Fruit fly (Drosophila melanogaster): ENCODE data around the gene CG7655.

The CG7655 gene

dm6 chr3R:17684854-17685253 is 2.4 kb downstream of the CG7655 start, which contains the start of the genes CG31251 and CG31360 (continued):
- no peak for TF ChIP-seq h (optimal IDR thresholded peaks at IDR 0.05)
- no peak for TF ChIP-seq maf-S (GFP tag; optimal IDR thresholded peaks at IDR 0.05)
- TF ChIP-seq CG2712 (tag; optimal IDR thresholded peaks at IDR 0.05), result peak; percentile 11
- TF ChIP-seq BtbVII (GFP tag; optimal IDR thresholded peaks at IDR 0.05), result no peak
- TF ChIP-seq Oaz (GFP tag; IDR thresholded peaks at IDR 0.05), result no peak
- no peak for TF ChIP-seq Fer1 (GFP tag; optimal IDR thresholded peaks at IDR 0.05)
- no peak for TF ChIP-seq pum (GFP tag; optimal IDR thresholded peaks at IDR 0.05)
- TF ChIP-seq CG17328 (GFP tag; IDR thresholded peaks at IDR 0.05), result no peak
- TF ChIP-seq ro (GFP tag; IDR thresholded peaks at IDR 0.05), result no peak
- no peak for TF ChIP-seq abd-A (tag; optimal IDR thresholded peaks at IDR 0.05)
- 0 out of 2 replicates have a peak, but pooled peaks have one; percentile 23 for TF ChIP-seq E2f2 (GFP tag; IDR thresholded peaks at IDR 0.05)
- TF ChIP-seq CG18764 (GFP tag; optimal IDR thresholded peaks at IDR 0.05), result no peak
- no peak for TF ChIP-seq CG13894 (tag; optimal IDR thresholded peaks at IDR 0.05)
- no peak for TF ChIP-seq CG4820 (GFP tag; optimal IDR thresholded peaks at IDR 0.05)
- no peak for TF ChIP-seq CG6175 (GFP tag; IDR thresholded peaks at IDR 0.05)
- no peak for TF ChIP-seq Fer2 (tag; optimal IDR thresholded peaks at IDR 0.05)
- TF ChIP-seq CG14667 (GFP tag; IDR thresholded peaks at IDR 0.05), result no peak
- no peak for TF ChIP-seq Doc2 (GFP tag; IDR thresholded peaks at IDR 0.05)
- TF ChIP-seq Sin3A (optimal IDR thresholded peaks at IDR 0.05), result peak; percentile 22
- TF ChIP-seq Pdp1 (GFP tag; optimal IDR thresholded peaks at IDR 0.05), result no peak
- TF ChIP-seq dati (GFP tag; IDR thresholded peaks at IDR 0.05), result no peak
- TF ChIP-seq BEAF-32 (GFP tag; optimal IDR thresholded peaks at IDR 0.05), result peak; percentile 81
- TF ChIP-seq mld (GFP tag; IDR thresholded peaks at IDR 0.05; ENCODE audit: partially characterized antibody), result 0 out of 3 replicates have a peak, but pooled peaks have one; percentile 20
- TF ChIP-seq CG13123 (GFP tag; optimal IDR thresholded peaks at IDR 0.05), result no peak
- TF ChIP-seq pfk (GFP tag; optimal IDR thresholded peaks at IDR 0.05), result no peak
- TF ChIP-seq Poxn (GFP tag; IDR thresholded peaks at IDR 0.05), result no peak
- TF ChIP-seq CG18011 (GFP tag; optimal IDR thresholded peaks at IDR 0.05), result no peak
- no peak for TF ChIP-seq bab2 (GFP tag; optimal IDR thresholded peaks at IDR 0.05)
- TF ChIP-seq HHEX (GFP tag; optimal IDR thresholded peaks at IDR 0.05), result no peak
- TF ChIP-seq CG4282 (GFP tag; optimal IDR thresholded peaks at IDR 0.05), result no peak
- peak; percentile 15 for TF ChIP-seq MESR4 (GFP tag; optimal IDR thresholded peaks at IDR 0.05)
- no peak for TF ChIP-seq mam (GFP tag; optimal IDR thresholded peaks at IDR 0.05)
- TF ChIP-seq CG7271 (tag; optimal IDR thresholded peaks at IDR 0.05), result no peak
- no peak for TF ChIP-seq CTCF (GFP tag; optimal IDR thresholded peaks at IDR 0.05)
- no peak for TF ChIP-seq CG1603 (tag; optimal IDR thresholded peaks at IDR 0.05)
- peak; percentile 99 for TF ChIP-seq trem (tag; optimal IDR thresholded peaks at IDR 0.05)
- no peak for TF ChIP-seq crp (GFP tag; optimal IDR thresholded peaks at IDR 0.05)
- no peak for TF ChIP-seq usp (GFP tag; optimal IDR thresholded peaks at IDR 0.05)
- TF ChIP-seq CG34422 (GFP tag; IDR thresholded peaks at IDR 0.05), result no peak
- no peak for TF ChIP-seq cg (GFP tag; optimal IDR thresholded peaks at IDR 0.05)
- no peak for TF ChIP-seq CG33213 (GFP tag; optimal IDR thresholded peaks at IDR 0.05)
- TF ChIP-seq odd (GFP tag; optimal IDR thresholded peaks at IDR 0.05), result no peak
- TF ChIP-seq Bdp1 (GFP tag; optimal IDR thresholded peaks at IDR 0.05), result no peak
- TF ChIP-seq CG14441 (GFP tag; IDR thresholded peaks at IDR 0.05), result no peak
- TF ChIP-seq Dip3 (GFP tag; optimal IDR thresholded peaks at IDR 0.05), result no peak
- TF ChIP-seq CrebB (tag; optimal IDR thresholded peaks at IDR 0.05), result no peak
- TF ChIP-seq CG4854 (GFP tag; optimal IDR thresholded peaks at IDR 0.05), result no peak
- no peak for TF ChIP-seq HLH3B (GFP tag; IDR thresholded peaks at IDR 0.05)
- no peak for TF ChIP-seq C15 (GFP tag; IDR thresholded peaks at IDR 0.05)
- no peak for TF ChIP-seq Ravus (GFP tag; IDR thresholded peaks at IDR 0.05)
- no peak for TF ChIP-seq aop (GFP tag; IDR thresholded peaks at IDR 0.05)
- TF ChIP-seq ato (GFP tag; IDR thresholded peaks at IDR 0.05; ENCODE audit: partially characterized antibody), result no peak
- no peak for TF ChIP-seq pb (GFP tag; optimal IDR thresholded peaks at IDR 0.05)
